Fruit fly (Drosophila melanogaster) whole organism, embryonic: Measurements from ENCODE around the gene CG7065.

ENCODE experiments used
- Ada2b ChIP-seq: fragments of 200-800 bp; sonication (Bioruptor generic); IDR thresholded peaks from 2 replicates; pipeline ENCODE4 v1.3.6; 2022; ENCODE audit warnings: missing biosample characterization, missing genetic modification characterization
- Awh ChIP-seq: fragments of 200-800 bp; sonication (Bioruptor generic); IDR thresholded peaks from 2 replicates; pipeline ENCODE4, ENCODE4 v1.3.6; 2022; ENCODE audit warnings: missing biosample characterization, missing genetic modification characterization
- Bdp1 ChIP-seq: fragments of 200-800 bp; sonication (Bioruptor generic); optimal IDR thresholded peaks from 3 replicates; lab custom pipeline; 2016; ENCODE audit warnings: missing biosample characterization, missing genetic modification characterization
- CG17359 ChIP-seq: fragments of 200-800 bp; sonication (Bioruptor generic); optimal IDR thresholded peaks from 3 replicates; lab custom pipeline; 2018; ENCODE audit warnings: missing biosample characterization, mild to moderate bottlenecking, missing genetic modification characterization, moderate library complexity
- CG17385 ChIP-seq: fragments of 200-800 bp; sonication (Bioruptor generic); optimal IDR thresholded peaks from 3 replicates; lab custom pipeline; 2018; ENCODE audit warnings: missing biosample characterization, mild to moderate bottlenecking, missing genetic modification characterization
- CG18764 ChIP-seq: fragments of 200-800 bp; sonication (Bioruptor generic); optimal IDR thresholded peaks from 3 replicates; lab custom pipeline; 2016; ENCODE audit warnings: missing biosample characterization, missing genetic modification characterization
- CG2129 ChIP-seq: fragments of 200-800 bp; sonication (Bioruptor generic); IDR thresholded peaks from 2 replicates; pipeline ENCODE4 v1.3.6; 2022; ENCODE audit warnings: missing biosample characterization, missing genetic modification characterization; ENCODE audit not compliant: partially characterized antibody
- CG2199 ChIP-seq: fragments of 200-800 bp; sonication (Bioruptor generic); IDR thresholded peaks from 3 replicates; pipeline ENCODE4 v1.3.6; 2022; ENCODE audit warnings: missing biosample characterization, missing genetic modification characterization
- CG2875 ChIP-seq: fragments of 200-800 bp; sonication (Bioruptor generic); optimal IDR thresholded peaks from 2 replicates; lab custom pipeline; 2017; ENCODE audit warnings: missing biosample characterization, mild to moderate bottlenecking, missing genetic modification characterization, missing genetic modification reagents
- CG33557 ChIP-seq: fragments of 200-800 bp; sonication (Bioruptor generic); optimal IDR thresholded peaks from 2 replicates; lab custom pipeline; 2019; ENCODE audit warnings: missing biosample characterization, mild to moderate bottlenecking, missing genetic modification characterization, moderate library complexity
- CG4404 ChIP-seq: fragments of 200-800 bp; sonication (Bioruptor generic); IDR thresholded peaks from 2 replicates; pipeline ENCODE4 v1.3.6; 2022; ENCODE audit warnings: missing biosample characterization, missing genetic modification characterization
- CG5180 ChIP-seq: fragments of 200-800 bp; sonication (Bioruptor generic); optimal IDR thresholded peaks from 3 replicates; lab custom pipeline; 2017; ENCODE audit warnings: missing biosample characterization, missing genetic modification characterization, mild to moderate bottlenecking, moderate library complexity, missing genetic modification reagents
- CG6813 ChIP-seq: fragments of 200-800 bp; sonication (Bioruptor generic); optimal IDR thresholded peaks from 2 replicates; lab custom pipeline; 2017; ENCODE audit warnings: missing biosample characterization, missing genetic modification characterization, mild to moderate bottlenecking, moderate library complexity, missing genetic modification reagents
- CG7963 ChIP-seq: fragments of 200-800 bp; sonication (Bioruptor generic); IDR thresholded peaks from 3 replicates; pipeline ENCODE4 v1.3.6; 2022; ENCODE audit warnings: missing biosample characterization, missing genetic modification characterization; ENCODE audit not compliant: partially characterized antibody
- CG8765 ChIP-seq: fragments of 200-800 bp; sonication (Bioruptor generic); IDR thresholded peaks from 2 replicates; pipeline ENCODE4 v1.3.6; 2022; ENCODE audit warnings: missing biosample characterization, missing genetic modification characterization
- CkIIα-i1 ChIP-seq: fragments of 200-800 bp; sonication (Bioruptor generic); IDR thresholded peaks from 2 replicates; pipeline ENCODE4 v1.3.6; 2022; ENCODE audit warnings: missing biosample characterization, missing genetic modification characterization
- D19B ChIP-seq: fragments of 200-800 bp; sonication (Bioruptor generic); optimal IDR thresholded peaks from 2 replicates; lab custom pipeline; 2017; ENCODE audit warnings: missing biosample characterization, mild to moderate bottlenecking, missing genetic modification characterization
- Drgx ChIP-seq: fragments of 200-800 bp; sonication (Bioruptor generic); IDR thresholded peaks from 2 replicates; pipeline ENCODE4 v1.3.6; 2022; ENCODE audit warnings: missing biosample characterization, missing genetic modification characterization
- Ets97D ChIP-seq: fragments of 200-800 bp; sonication (Bioruptor generic); optimal IDR thresholded peaks from 3 replicates; lab custom pipeline; 2016; ENCODE audit warnings: missing biosample characterization, missing genetic modification characterization
- Hr39 ChIP-seq: fragments of >200 bp; optimal IDR thresholded peaks from 2 replicates; lab custom pipeline; 2017
- Hr51 ChIP-seq, 2 experiments: fragments of 200-800 bp; sonication (Bioruptor generic); optimal IDR thresholded peaks; 2 replicates in 1 of 2; 3 replicates in 1 of 2; lab custom pipeline; 2016 to 2018; ENCODE audit warnings: missing biosample characterization in 2 of 2, missing genetic modification characterization in 2 of 2, mild to moderate bottlenecking in 1 of 2, moderate library complexity in 1 of 2
- Mes4 ChIP-seq: fragments of 200-800 bp; sonication (Bioruptor generic); optimal IDR thresholded peaks from 2 replicates; lab custom pipeline; 2016; ENCODE audit warnings: missing biosample characterization, missing genetic modification characterization
- Neu2 ChIP-seq: fragments of 200-800 bp; sonication (Bioruptor generic); optimal IDR thresholded peaks from 3 replicates; lab custom pipeline; 2016; ENCODE audit warnings: missing biosample characterization, missing genetic modification characterization, borderline replicate concordance
- Rfx ChIP-seq: fragments of 200-800 bp; sonication (Bioruptor generic); IDR thresholded peaks from 2 replicates; pipeline ENCODE4 v1.3.6; 2022; ENCODE audit warnings: missing biosample characterization, missing genetic modification characterization
- Sry-δ ChIP-seq: fragments of 200-800 bp; sonication (Bioruptor generic); optimal IDR thresholded peaks from 2 replicates; lab custom pipeline; 2016; ENCODE audit warnings: missing biosample characterization, missing genetic modification characterization
- YL-1 ChIP-seq: fragments of 200-800 bp; sonication (Bioruptor generic); optimal IDR thresholded peaks from 3 replicates; lab custom pipeline; 2017; ENCODE audit warnings: missing biosample characterization, mild to moderate bottlenecking, missing genetic modification characterization
- amos ChIP-seq: fragments of 200-800 bp; sonication (Bioruptor generic); IDR thresholded peaks from 2 replicates; pipeline ENCODE4 v1.3.6; 2022; ENCODE audit warnings: missing biosample characterization, missing genetic modification characterization; ENCODE audit not compliant: partially characterized antibody
- ara ChIP-seq: fragments of 200-800 bp; sonication (Bioruptor generic); IDR thresholded peaks from 2 replicates; pipeline ENCODE4 v1.3.6; 2022; ENCODE audit warnings: missing biosample characterization, missing genetic modification characterization
- corto ChIP-seq: fragments of 200-800 bp; sonication (Bioruptor generic); optimal IDR thresholded peaks from 2 replicates; lab custom pipeline; 2016; ENCODE audit warnings: missing biosample characterization, mild to moderate bottlenecking, missing genetic modification characterization, moderate library complexity
- en ChIP-seq: fragments of 200-800 bp; sonication (Bioruptor generic); optimal IDR thresholded peaks from 2 replicates; lab custom pipeline; 2016; ENCODE audit warnings: missing biosample characterization, missing genetic modification characterization
- esg ChIP-seq: fragments of 200-800 bp; sonication (Bioruptor generic); conservative IDR thresholded peaks from 2 replicates; pipeline ENCODE4 v1.3.6; 2022; ENCODE audit warnings: missing biosample characterization, missing genetic modification characterization
- fd102C ChIP-seq: fragments of 200-800 bp; sonication (Bioruptor generic); optimal IDR thresholded peaks from 2 replicates; lab custom pipeline; 2018; ENCODE audit warnings: missing biosample characterization, mild to moderate bottlenecking, missing genetic modification characterization, moderate library complexity
- kah ChIP-seq: fragments of 200-800 bp; sonication (Bioruptor generic); optimal IDR thresholded peaks from 2 replicates; lab custom pipeline; 2018; ENCODE audit warnings: missing biosample characterization, mild to moderate bottlenecking, missing genetic modification characterization
- klu ChIP-seq: fragments of 200-800 bp; sonication (Bioruptor generic); IDR thresholded peaks from 2 replicates; pipeline ENCODE4 v1.3.6; 2022; ENCODE audit warnings: missing biosample characterization, missing genetic modification characterization
- org-1 ChIP-seq: fragments of 200-800 bp; sonication (Bioruptor generic); optimal IDR thresholded peaks from 2 replicates; lab custom pipeline; 2017; ENCODE audit warnings: missing biosample characterization, missing genetic modification characterization
- peb ChIP-seq: fragments of 200-800 bp; sonication (Bioruptor generic); IDR thresholded peaks from 2 replicates; pipeline ENCODE4 v1.3.6; 2022; ENCODE audit warnings: missing biosample characterization, missing genetic modification characterization
- phol ChIP-seq: fragments of 200-800 bp; sonication (Bioruptor generic); optimal IDR thresholded peaks from 3 replicates; lab custom pipeline; 2018; ENCODE audit warnings: missing biosample characterization, mild to moderate bottlenecking, missing genetic modification characterization, moderate library complexity
- pita ChIP-seq: fragments of 200-800 bp; sonication (Bioruptor generic); optimal IDR thresholded peaks from 2 replicates; lab custom pipeline; 2017; ENCODE audit warnings: missing biosample characterization, mild to moderate bottlenecking, missing genetic modification characterization
- pum ChIP-seq: fragments of 200-800 bp; sonication (Bioruptor generic); optimal IDR thresholded peaks from 2 replicates; lab custom pipeline; 2016; ENCODE audit warnings: missing biosample characterization, missing genetic modification characterization
- pzg ChIP-seq: fragments of 200-800 bp; sonication (Bioruptor generic); optimal IDR thresholded peaks from 3 replicates; lab custom pipeline; 2018; ENCODE audit warnings: missing biosample characterization, mild to moderate bottlenecking, missing genetic modification characterization, moderate library complexity
- repo ChIP-seq: fragments of 200-800 bp; sonication (Bioruptor generic); optimal IDR thresholded peaks from 2 replicates; lab custom pipeline; 2016; ENCODE audit warnings: missing biosample characterization, missing genetic modification characterization
- seq ChIP-seq: fragments of 200-800 bp; sonication (Bioruptor generic); IDR thresholded peaks from 2 replicates; pipeline ENCODE4 v1.3.6; 2022; ENCODE audit warnings: missing biosample characterization, missing genetic modification characterization
- sna ChIP-seq: fragments of 200-800 bp; sonication (Bioruptor generic); IDR thresholded peaks from 2 replicates; pipeline ENCODE4 v1.3.6; 2022; ENCODE audit warnings: missing biosample characterization, missing genetic modification characterization; ENCODE audit not compliant: partially characterized antibody
- sqz ChIP-seq: fragments of 200-800 bp; sonication (Bioruptor generic); optimal IDR thresholded peaks from 3 replicates; lab custom pipeline; 2018; ENCODE audit warnings: missing biosample characterization, mild to moderate bottlenecking, missing genetic modification characterization
- trh ChIP-seq: fragments of 200-800 bp; sonication (Bioruptor generic); optimal IDR thresholded peaks from 2 replicates; lab custom pipeline; 2016; ENCODE audit warnings: missing biosample characterization, missing genetic modification characterization
- unc-4 ChIP-seq: fragments of 200-800 bp; sonication (Bioruptor generic); IDR thresholded peaks from 2 replicates; pipeline ENCODE4 v1.3.6; 2022; ENCODE audit warnings: missing biosample characterization, missing genetic modification characterization; ENCODE audit not compliant: partially characterized antibody
- usp ChIP-seq: fragments of >200 bp; optimal IDR thresholded peaks from 2 replicates; lab custom pipeline; 2017; ENCODE audit warnings: missing biosample characterization, missing genetic modification characterization
- wek ChIP-seq: fragments of 200-800 bp; sonication (Bioruptor generic); optimal IDR thresholded peaks from 3 replicates; lab custom pipeline; 2018; ENCODE audit warnings: missing biosample characterization, mild to moderate bottlenecking, missing genetic modification characterization, moderate library complexity
- zfh2 ChIP-seq: fragments of 200-800 bp; sonication (Bioruptor generic); optimal IDR thresholded peaks from 2 replicates; lab custom pipeline; 2016; ENCODE audit warnings: missing biosample characterization, missing genetic modification characterization

CG7065 gene

dm6 chrX:9195311-9195710 lies 53.0 kb downstream of the CG7065 start:
- TF ChIP-seq unc-4 (no peak), Hr39 (no peak), CG7963 (GFP tag; lab: Robert Waterston, UW) (no peak), CG17359 (tag; lab: Kevin White, UChicago) (no peak), D19B (GFP tag; lab: Kevin White, UChicago) (no peak)

DNA sequence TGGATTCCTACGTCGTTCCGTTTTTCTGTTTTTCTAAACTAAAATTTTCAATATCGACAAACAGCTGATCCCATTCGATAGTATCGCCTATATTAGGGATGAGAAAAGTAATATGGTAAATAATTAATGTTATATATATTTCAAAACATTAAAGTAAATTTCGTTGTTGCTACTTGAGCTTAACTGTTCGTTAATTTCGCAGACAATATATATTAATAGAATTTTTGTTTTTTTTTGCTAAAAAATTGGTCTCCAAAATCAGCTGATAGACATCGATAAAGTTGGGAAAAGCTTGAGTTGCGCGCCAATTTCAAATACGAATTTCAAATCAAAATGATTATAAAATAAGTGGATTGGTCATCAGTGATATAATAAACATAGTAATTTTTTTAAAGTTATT lies 54.1 kb downstream of the CG7065 start, which contains the start of gene CG12118:
TSS of gene CG12118 (minus strand) at position 53 of the 400 bp plus-strand sequence.
- TF ChIP-seq pum (GFP tag; lab: Kevin White, UChicago) (no peak), phol (tag; lab: Kevin White, UChicago) (peak; percentile 81), Mes4 (GFP tag; lab: Kevin White, UChicago) (no peak), org-1 (GFP tag; lab: Kevin White, UChicago) (peak; percentile 28), CG2199 (GFP tag; lab: Robert Waterston, UW) (no peak), CG6813 (GFP tag; lab: Kevin White, UChicago) (peak; percentile 17), Hr51 (GFP tag; optimal IDR thresholded peaks at IDR 0.05; lab: Kevin White, UChicago) (peak; percentile 53 to 80), CG2129 (GFP tag; lab: Robert Waterston, UW) (peak; percentile 84), Ada2b (GFP tag; lab: Robert Waterston, UW) (peak; percentile 75), Rfx (GFP tag; lab: Robert Waterston, UW) (peak; percentile 78), kah (no peak), CG17385 (GFP tag; lab: Kevin White, UChicago) (peak; percentile 71), CG5180 (no peak), sna (GFP tag; lab: Robert Waterston, UW) (peak; percentile 95), CG2875 (GFP tag; lab: Kevin White, UChicago) (peak; percentile 44), pzg (GFP tag; lab: Kevin White, UChicago) (peak; percentile 49), peb (GFP tag; lab: Robert Waterston, UW) (peak; percentile 38; the same call in 1 of the 2 replicates), repo (GFP tag; lab: Kevin White, UChicago) (no peak), CG4404 (GFP tag; lab: Robert Waterston, UW) (peak; percentile 22; the same call in 1 of the 2 replicates), esg (peak; percentile 70), CG18764 (GFP tag; lab: Kevin White, UChicago) (peak; percentile 74), Bdp1 (peak; percentile 43), sqz (GFP tag; lab: Kevin White, UChicago) (peak; percentile 43), ara (GFP tag; lab: Robert Waterston, UW) (peak; percentile 73), CG33557 (GFP tag; lab: Kevin White, UChicago) (peak; percentile 64), corto (peak; percentile 68), fd102C (GFP tag; lab: Kevin White, UChicago) (no peak), YL-1 (GFP tag; lab: Kevin White, UChicago) (peak; percentile 44), CG8765 (GFP tag; lab: Robert Waterston, UW) (0 out of 2 replicates have a peak, but pooled peaks have one; percentile 10), Sry-δ (GFP tag; lab: Kevin White, UChicago) (peak; percentile 79), Awh (GFP tag; lab: Robert Waterston, UW) (peak; percentile 79; the same call in 1 of the 2 replicates), pita (GFP tag; lab: Kevin White, UChicago) (no peak), zfh2 (GFP tag; lab: Kevin White, UChicago) (peak; percentile 69), en (no peak), amos (peak; percentile 90), Ets97D (GFP tag; lab: Kevin White, UChicago) (peak; percentile 36), klu (GFP tag; lab: Robert Waterston, UW) (peak; percentile 41; the same call in 1 of the 2 replicates), CkIIα-i1 (GFP tag; lab: Robert Waterston, UW) (no peak), seq (GFP tag; lab: Robert Waterston, UW) (peak; percentile 73), wek (GFP tag; lab: Kevin White, UChicago) (no peak), usp (no peak), Neu2 (GFP tag; lab: Kevin White, UChicago) (no peak), Drgx (GFP tag; lab: Robert Waterston, UW) (peak; percentile 62), trh (GFP tag; lab: Kevin White, UChicago) (peak; percentile 79)
